Fruit fly (Drosophila melanogaster) whole organism, embryonic: Measurements from ENCODE around the gene CG6180.

Experiments
- CG14710 ChIP-seq: fragments of 200-800 bp; sonication (Bioruptor generic); optimal IDR thresholded peaks from 3 replicates; lab custom pipeline; 2019; ENCODE audit warnings: missing biosample characterization, mild to moderate bottlenecking, missing genetic modification characterization, moderate library complexity
- CG2129 ChIP-seq: fragments of 200-800 bp; sonication (Bioruptor generic); IDR thresholded peaks from 2 replicates; pipeline ENCODE4 v1.3.6; 2022; ENCODE audit warnings: missing biosample characterization, missing genetic modification characterization; ENCODE audit not compliant: partially characterized antibody
- CG2875 ChIP-seq: fragments of 200-800 bp; sonication (Bioruptor generic); optimal IDR thresholded peaks from 2 replicates; lab custom pipeline; 2017; ENCODE audit warnings: missing biosample characterization, mild to moderate bottlenecking, missing genetic modification characterization, missing genetic modification reagents
- CG33213 ChIP-seq: fragments of 200-800 bp; sonication (Bioruptor generic); optimal IDR thresholded peaks from 3 replicates; lab custom pipeline; 2016; ENCODE audit warnings: missing biosample characterization, missing genetic modification characterization
- CG3407 ChIP-seq: fragments of 200-800 bp; sonication (Bioruptor generic); optimal IDR thresholded peaks from 2 replicates; lab custom pipeline; 2018; ENCODE audit warnings: missing biosample characterization, mild to moderate bottlenecking, missing genetic modification characterization
- CG34224 ChIP-seq: fragments of 200-800 bp; sonication (Bioruptor generic); IDR thresholded peaks from 3 replicates; pipeline ENCODE4 v1.3.6; 2022; ENCODE audit warnings: missing biosample characterization, missing genetic modification characterization; ENCODE audit not compliant: partially characterized antibody
- CG3847 ChIP-seq: fragments of 200-800 bp; sonication (Bioruptor generic); IDR thresholded peaks from 2 replicates; pipeline ENCODE4 v1.3.6; 2022; ENCODE audit warnings: missing biosample characterization, missing genetic modification characterization
- CG4424 ChIP-seq: fragments of 200-800 bp; sonication (Bioruptor generic); optimal IDR thresholded peaks from 3 replicates; lab custom pipeline; 2016; ENCODE audit warnings: missing biosample characterization, missing genetic modification characterization
- CG6765 ChIP-seq: fragments of 200-800 bp; sonication (Bioruptor generic); optimal IDR thresholded peaks from 3 replicates; lab custom pipeline; 2017; ENCODE audit warnings: missing biosample characterization, mild to moderate bottlenecking, missing genetic modification characterization
- CG6791 ChIP-seq: fragments of 200-800 bp; sonication (Bioruptor generic); IDR thresholded peaks from 3 replicates; pipeline ENCODE4 v1.3.6; 2022; ENCODE audit warnings: missing biosample characterization, missing genetic modification characterization; ENCODE audit not compliant: partially characterized antibody
- CG8765 ChIP-seq: fragments of 200-800 bp; sonication (Bioruptor generic); IDR thresholded peaks from 2 replicates; pipeline ENCODE4 v1.3.6; 2022; ENCODE audit warnings: missing biosample characterization, missing genetic modification characterization
- CG9609 ChIP-seq: fragments of 200-800 bp; sonication (Bioruptor generic); optimal IDR thresholded peaks from 3 replicates; lab custom pipeline; 2016; ENCODE audit warnings: missing biosample characterization, missing genetic modification characterization
- CG9797 ChIP-seq: fragments of 200-800 bp; sonication (Bioruptor generic); optimal IDR thresholded peaks from 3 replicates; lab custom pipeline; 2018; ENCODE audit warnings: missing biosample characterization, mild to moderate bottlenecking, missing genetic modification characterization
- D19B ChIP-seq: fragments of 200-800 bp; sonication (Bioruptor generic); optimal IDR thresholded peaks from 2 replicates; lab custom pipeline; 2017; ENCODE audit warnings: missing biosample characterization, mild to moderate bottlenecking, missing genetic modification characterization
- Doc3 ChIP-seq: fragments of 200-800 bp; sonication (Bioruptor generic); IDR thresholded peaks from 3 replicates; pipeline ENCODE4 v1.3.6; 2022; ENCODE audit warnings: missing biosample characterization, missing genetic modification characterization; ENCODE audit not compliant: partially characterized antibody
- Dp ChIP-seq: fragments of 200-800 bp; sonication (Bioruptor generic); optimal IDR thresholded peaks from 2 replicates; lab custom pipeline; 2018; ENCODE audit warnings: missing biosample characterization, mild to moderate bottlenecking, missing genetic modification characterization, moderate library complexity
- Dref ChIP-seq: fragments of 200-800 bp; sonication (Bioruptor generic); IDR thresholded peaks from 2 replicates; pipeline ENCODE4 v1.3.6; 2022; ENCODE audit warnings: missing biosample characterization, missing genetic modification characterization
- Eip74EF ChIP-seq, 2 experiments: fragments of 200-800 bp in 1 of 2; fragments of >200 bp in 1 of 2; sonication (Bioruptor generic) in 1 of 2; optimal IDR thresholded peaks; 2 replicates each; lab custom pipeline; 2017 to 2019; ENCODE audit warnings: missing biosample characterization in 2 of 2, missing genetic modification characterization in 2 of 2, mild to moderate bottlenecking in 1 of 2, moderate library complexity in 1 of 2
- HLH4C ChIP-seq: fragments of 200-800 bp; sonication (Bioruptor generic); IDR thresholded peaks from 3 replicates; pipeline ENCODE4 v1.3.6; 2022; ENCODE audit warnings: missing biosample characterization, missing genetic modification characterization; ENCODE audit not compliant: partially characterized antibody
- Hr3 ChIP-seq: fragments of 200-800 bp; sonication (Bioruptor generic); optimal IDR thresholded peaks from 3 replicates; lab custom pipeline; 2016; ENCODE audit warnings: missing biosample characterization, missing genetic modification characterization
- MESR4 ChIP-seq: fragments of 200-800 bp; sonication (Bioruptor generic); optimal IDR thresholded peaks from 2 replicates; lab custom pipeline; 2018; ENCODE audit warnings: missing biosample characterization, mild to moderate bottlenecking, missing genetic modification characterization, moderate library complexity
- Myb ChIP-seq: fragments of 200-800 bp; sonication (Bioruptor generic); optimal IDR thresholded peaks from 2 replicates; lab custom pipeline; 2016; ENCODE audit warnings: missing biosample characterization, missing genetic modification characterization
- Neu2 ChIP-seq: fragments of 200-800 bp; sonication (Bioruptor generic); optimal IDR thresholded peaks from 3 replicates; lab custom pipeline; 2016; ENCODE audit warnings: missing biosample characterization, missing genetic modification characterization, borderline replicate concordance
- PHDP ChIP-seq: fragments of 200-800 bp; sonication (Bioruptor generic); optimal IDR thresholded peaks from 3 replicates; lab custom pipeline; 2018; ENCODE audit warnings: missing biosample characterization, mild to moderate bottlenecking, missing genetic modification characterization, moderate library complexity
- Rfx ChIP-seq: fragments of 200-800 bp; sonication (Bioruptor generic); IDR thresholded peaks from 2 replicates; pipeline ENCODE4 v1.3.6; 2022; ENCODE audit warnings: missing biosample characterization, missing genetic modification characterization
- Sin3A ChIP-seq: fragments of >200 bp; optimal IDR thresholded peaks from 2 replicates; lab custom pipeline; 2018
- Tbp ChIP-seq: fragments of >200 bp; optimal IDR thresholded peaks from 2 replicates; lab custom pipeline; 2018; ENCODE audit warnings: missing biosample characterization, missing genetic modification characterization
- Xrp1 ChIP-seq: fragments of 200-800 bp; sonication (Bioruptor generic); IDR thresholded peaks from 2 replicates; pipeline ENCODE4 v1.3.6; 2022; ENCODE audit warnings: missing biosample characterization, missing genetic modification characterization
- abd-A ChIP-seq: fragments of 200-800 bp; sonication (Bioruptor generic); optimal IDR thresholded peaks from 3 replicates; lab custom pipeline; 2019; ENCODE audit warnings: missing biosample characterization, mild to moderate bottlenecking, missing genetic modification characterization, moderate library complexity
- amos ChIP-seq: fragments of 200-800 bp; sonication (Bioruptor generic); IDR thresholded peaks from 2 replicates; pipeline ENCODE4 v1.3.6; 2022; ENCODE audit warnings: missing biosample characterization, missing genetic modification characterization; ENCODE audit not compliant: partially characterized antibody
- bab2 ChIP-seq: fragments of 200-800 bp; sonication (Bioruptor generic); optimal IDR thresholded peaks from 2 replicates; lab custom pipeline; 2016; ENCODE audit warnings: missing biosample characterization, missing genetic modification characterization
- bbx ChIP-seq: fragments of 200-800 bp; sonication (Bioruptor generic); IDR thresholded peaks from 2 replicates; pipeline ENCODE4 v1.3.6; 2022; ENCODE audit warnings: missing biosample characterization, missing genetic modification characterization; ENCODE audit not compliant: partially characterized antibody
- ci ChIP-seq: fragments of 200-800 bp; sonication (Bioruptor generic); IDR thresholded peaks from 3 replicates; pipeline ENCODE4 v1.3.6; 2022; ENCODE audit warnings: missing biosample characterization, missing genetic modification characterization
- croc ChIP-seq: fragments of 200-800 bp; sonication (Bioruptor generic); conservative IDR thresholded peaks from 3 replicates; pipeline ENCODE4 v1.3.6; 2022; ENCODE audit warnings: missing biosample characterization, missing genetic modification characterization
- hb ChIP-seq: fragments of 200-800 bp; sonication (Bioruptor generic); IDR thresholded peaks from 3 replicates; pipeline ENCODE4 v1.3.6; 2022; ENCODE audit warnings: missing biosample characterization, missing genetic modification characterization; ENCODE audit not compliant: partially characterized antibody
- hbn ChIP-seq: fragments of 200-800 bp; sonication (Bioruptor generic); IDR thresholded peaks from 2 replicates; pipeline ENCODE4 v1.3.6; 2022; ENCODE audit warnings: missing biosample characterization, missing genetic modification characterization; ENCODE audit not compliant: partially characterized antibody
- ken ChIP-seq: fragments of 200-800 bp; sonication (Bioruptor generic); IDR thresholded peaks from 3 replicates; pipeline ENCODE4 v1.3.6; 2022; ENCODE audit warnings: missing biosample characterization, missing genetic modification characterization
- knrl ChIP-seq: fragments of 200-800 bp; sonication (Bioruptor generic); IDR thresholded peaks from 3 replicates; pipeline ENCODE4 v1.3.6; 2022; ENCODE audit warnings: missing biosample characterization, missing genetic modification characterization; ENCODE audit not compliant: partially characterized antibody
- mam ChIP-seq: fragments of 200-800 bp; sonication (Bioruptor generic); optimal IDR thresholded peaks from 3 replicates; lab custom pipeline; 2016; ENCODE audit warnings: missing biosample characterization, missing genetic modification characterization
- mirr ChIP-seq: fragments of 200-800 bp; sonication (Bioruptor generic); optimal IDR thresholded peaks from 3 replicates; lab custom pipeline; 2018; ENCODE audit warnings: missing biosample characterization, mild to moderate bottlenecking, missing genetic modification characterization
- nerfin-1 ChIP-seq: fragments of 200-800 bp; sonication (Bioruptor generic); optimal IDR thresholded peaks from 3 replicates; lab custom pipeline; 2019; ENCODE audit warnings: missing biosample characterization, mild to moderate bottlenecking, missing genetic modification characterization, moderate library complexity
- nerfin-2 ChIP-seq: fragments of 200-800 bp; sonication (Bioruptor generic); IDR thresholded peaks from 2 replicates; pipeline ENCODE4 v1.3.6; 2022; ENCODE audit warnings: missing biosample characterization, missing genetic modification characterization; ENCODE audit not compliant: partially characterized antibody
- pnt ChIP-seq: fragments of 200-800 bp; sonication (Bioruptor generic); optimal IDR thresholded peaks from 3 replicates; lab custom pipeline; 2016; ENCODE audit warnings: missing biosample characterization, missing genetic modification characterization
- pzg ChIP-seq: fragments of 200-800 bp; sonication (Bioruptor generic); optimal IDR thresholded peaks from 3 replicates; lab custom pipeline; 2018; ENCODE audit warnings: missing biosample characterization, mild to moderate bottlenecking, missing genetic modification characterization, moderate library complexity
- ro ChIP-seq: fragments of 200-800 bp; sonication (Bioruptor generic); IDR thresholded peaks from 2 replicates; pipeline ENCODE4 v1.3.6; 2022; ENCODE audit warnings: missing biosample characterization, missing genetic modification characterization
- row ChIP-seq: fragments of 200-800 bp; sonication (Bioruptor generic); IDR thresholded peaks from 3 replicates; pipeline ENCODE4 v1.3.6; 2022; ENCODE audit warnings: missing biosample characterization, missing genetic modification characterization
- sisA ChIP-seq: fragments of 200-800 bp; sonication (Bioruptor generic); IDR thresholded peaks from 2 replicates; pipeline ENCODE4 v1.3.6; 2022; ENCODE audit warnings: missing biosample characterization, missing genetic modification characterization
- z ChIP-seq: fragments of 200-800 bp; sonication (Bioruptor generic); IDR thresholded peaks from 3 replicates; pipeline ENCODE4 v1.3.6; 2022; ENCODE audit warnings: missing biosample characterization, missing genetic modification characterization
- zen2 ChIP-seq: fragments of 200-800 bp; sonication (Bioruptor generic); IDR thresholded peaks from 3 replicates; pipeline ENCODE4 v1.3.6; 2022; ENCODE audit warnings: missing biosample characterization, missing genetic modification characterization; ENCODE audit not compliant: partially characterized antibody

Gene CG6180

dm6 chr2L:12694823-12695420 is 12.5 kb upstream of the CG6180 start, which contains the start of the genes IFT43 and PICK1 (continued):
- TF ChIP-seq ro (GFP tag; lab: Robert Waterston, UW) (no peak), pnt (no peak), mirr (no peak), Xrp1 (peak; percentile 7; the same call in 1 of the 2 replicates), hbn (GFP tag; lab: Robert Waterston, UW) (peak; percentile 83), PHDP (tag; lab: Kevin White, UChicago) (no peak), amos (GFP tag; lab: Robert Waterston, UW) (peak; percentile 88), CG8765 (GFP tag; lab: Robert Waterston, UW) (no peak), nerfin-2 (peak; percentile 59; the same call in 1 of the 2 replicates), MESR4 (GFP tag; lab: Kevin White, UChicago) (peak; percentile 31), Neu2 (GFP tag; lab: Kevin White, UChicago) (peak; percentile 32), D19B (GFP tag; lab: Kevin White, UChicago) (no peak), hb (GFP tag; lab: Robert Waterston, UW) (peak; percentile 72; the same call in 2 of the 3 replicates), CG34224 (GFP tag; lab: Robert Waterston, UW) (peak; percentile 79), bbx (GFP tag; lab: Robert Waterston, UW) (peak; percentile 86), zen2 (GFP tag; lab: Robert Waterston, UW) (peak; percentile 78), Doc3 (GFP tag; lab: Robert Waterston, UW) (peak; percentile 69), Eip74EF (GFP tag; optimal IDR thresholded peaks at IDR 0.05; lab: Kevin White, UChicago) (no peak), mam (GFP tag; lab: Kevin White, UChicago) (no peak), knrl (GFP tag; lab: Robert Waterston, UW) (peak; percentile 78), CG6791 (GFP tag; lab: Robert Waterston, UW) (peak; percentile 76), pzg (GFP tag; lab: Kevin White, UChicago) (peak; percentile 70), CG4424 (no peak), Dp (GFP tag; lab: Kevin White, UChicago) (peak; percentile 37), nerfin-1 (tag; lab: Kevin White, UChicago) (peak; percentile 58), Myb (GFP tag; lab: Kevin White, UChicago) (peak; percentile 59), Dref (GFP tag; lab: Robert Waterston, UW) (peak; percentile 52), CG3847 (GFP tag; lab: Robert Waterston, UW) (0 out of 2 replicates have a peak, but pooled peaks have one; percentile 20), ci (GFP tag; lab: Robert Waterston, UW) (0 out of 3 replicates have a peak, but pooled peaks have one; percentile 33), Rfx (peak; percentile 89), croc (GFP tag; lab: Robert Waterston, UW) (no peak), CG3407 (no peak), CG33213 (GFP tag; lab: Kevin White, UChicago) (peak; percentile 6), Sin3A (lab: Kevin White, UChicago) (peak; percentile 63), CG2875 (GFP tag; lab: Kevin White, UChicago) (no peak), abd-A (tag; lab: Kevin White, UChicago) (no peak), CG9797 (GFP tag; lab: Kevin White, UChicago) (peak; percentile 40), bab2 (GFP tag; lab: Kevin White, UChicago) (no peak), HLH4C (peak; percentile 77), Hr3 (GFP tag; lab: Kevin White, UChicago) (no peak), z (GFP tag; lab: Robert Waterston, UW) (no peak), Tbp (GFP tag; lab: Kevin White, UChicago) (no peak), CG14710 (peak; percentile 6), CG2129 (GFP tag; lab: Robert Waterston, UW) (peak; percentile 52), ken (GFP tag; lab: Robert Waterston, UW) (no peak), row (GFP tag; lab: Robert Waterston, UW) (peak; percentile 35; the same call in 1 of the 3 replicates), CG6765 (GFP tag; lab: Kevin White, UChicago) (no peak), CG9609 (no peak), sisA (GFP tag; lab: Robert Waterston, UW) (no peak)
